Fruit fly (Drosophila melanogaster) whole organism, embryonic: ENCODE results near the gene Cpr23B.

Experiments used
- ATbp ChIP-seq: fragments of 200-800 bp; sonication (Bioruptor generic); optimal IDR thresholded peaks from 2 replicates; lab custom pipeline; 2017; ENCODE audit warnings: missing biosample characterization, mild to moderate bottlenecking, missing genetic modification characterization, missing genetic modification reagents
- B-H2 ChIP-seq: fragments of 200-800 bp; sonication (Bioruptor generic); optimal IDR thresholded peaks from 2 replicates; lab custom pipeline; 2018; ENCODE audit warnings: missing biosample characterization, mild to moderate bottlenecking, missing genetic modification characterization
- BtbVII ChIP-seq: fragments of 200-800 bp; sonication (Bioruptor generic); optimal IDR thresholded peaks from 3 replicates; lab custom pipeline; 2017; ENCODE audit warnings: missing biosample characterization, mild to moderate bottlenecking, missing genetic modification characterization
- CG13296 ChIP-seq: fragments of 200-800 bp; sonication (Bioruptor generic); optimal IDR thresholded peaks from 3 replicates; lab custom pipeline; 2018; ENCODE audit warnings: missing biosample characterization, mild to moderate bottlenecking, missing genetic modification characterization
- CG13424 ChIP-seq: fragments of 200-800 bp; sonication (Bioruptor generic); optimal IDR thresholded peaks from 2 replicates; lab custom pipeline; 2019; ENCODE audit warnings: missing biosample characterization, mild to moderate bottlenecking, missing genetic modification characterization, moderate library complexity
- CG15514 ChIP-seq: fragments of 200-800 bp; sonication (Bioruptor generic); optimal IDR thresholded peaks from 3 replicates; lab custom pipeline; 2017; ENCODE audit warnings: missing biosample characterization, missing genetic modification characterization, mild to moderate bottlenecking, moderate library complexity, missing genetic modification reagents
- CG15696 ChIP-seq: fragments of 200-800 bp; sonication (Bioruptor generic); optimal IDR thresholded peaks from 2 replicates; lab custom pipeline; 2019; ENCODE audit warnings: missing biosample characterization, mild to moderate bottlenecking, missing genetic modification characterization, moderate library complexity
- CG16815 ChIP-seq: fragments of 200-800 bp; sonication (Bioruptor generic); optimal IDR thresholded peaks from 3 replicates; lab custom pipeline; 2017; ENCODE audit warnings: missing biosample characterization, mild to moderate bottlenecking, missing genetic modification characterization
- CG17361 ChIP-seq: fragments of 200-800 bp; sonication (Bioruptor generic); IDR thresholded peaks from 3 replicates; pipeline ENCODE4 v1.3.6; 2022; ENCODE audit warnings: missing biosample characterization, missing genetic modification characterization
- CG2120 ChIP-seq: fragments of 200-800 bp; sonication (Bioruptor generic); optimal IDR thresholded peaks from 3 replicates; lab custom pipeline; 2016; ENCODE audit warnings: missing biosample characterization, missing genetic modification characterization
- CG32772 ChIP-seq: fragments of 200-800 bp; sonication (Bioruptor generic); IDR thresholded peaks from 2 replicates; pipeline ENCODE4 v1.3.6; 2022; ENCODE audit warnings: missing biosample characterization, missing genetic modification characterization
- CG4282 ChIP-seq: fragments of 200-800 bp; sonication (Bioruptor generic); optimal IDR thresholded peaks from 2 replicates; lab custom pipeline; 2016; ENCODE audit warnings: missing biosample characterization, missing genetic modification characterization
- CG4328 ChIP-seq: fragments of 200-800 bp; sonication (Bioruptor generic); optimal IDR thresholded peaks from 3 replicates; lab custom pipeline; 2017; ENCODE audit warnings: missing biosample characterization, missing genetic modification reagents, missing genetic modification characterization
- CG6791 ChIP-seq: fragments of 200-800 bp; sonication (Bioruptor generic); IDR thresholded peaks from 3 replicates; pipeline ENCODE4 v1.3.6; 2022; ENCODE audit warnings: missing biosample characterization, missing genetic modification characterization; ENCODE audit not compliant: partially characterized antibody
- CG7556 ChIP-seq: fragments of 200-800 bp; sonication (Bioruptor generic); optimal IDR thresholded peaks from 2 replicates; lab custom pipeline; 2017; ENCODE audit warnings: missing biosample characterization, mild to moderate bottlenecking, missing genetic modification characterization
- CG7786 ChIP-seq: fragments of 200-800 bp; sonication (Bioruptor generic); optimal IDR thresholded peaks from 2 replicates; lab custom pipeline; 2016; ENCODE audit warnings: missing biosample characterization, missing genetic modification characterization
- CG7963 ChIP-seq: fragments of 200-800 bp; sonication (Bioruptor generic); IDR thresholded peaks from 3 replicates; pipeline ENCODE4 v1.3.6; 2022; ENCODE audit warnings: missing biosample characterization, missing genetic modification characterization; ENCODE audit not compliant: partially characterized antibody
- CG7987 ChIP-seq: fragments of 200-800 bp; sonication (Bioruptor generic); optimal IDR thresholded peaks from 2 replicates; lab custom pipeline; 2018; ENCODE audit warnings: missing biosample characterization, mild to moderate bottlenecking, missing genetic modification characterization, moderate library complexity
- CG8944 ChIP-seq: fragments of 200-800 bp; sonication (Bioruptor generic); optimal IDR thresholded peaks from 3 replicates; lab custom pipeline; 2016; ENCODE audit warnings: missing biosample characterization, missing genetic modification characterization
- Drgx ChIP-seq: fragments of 200-800 bp; sonication (Bioruptor generic); IDR thresholded peaks from 2 replicates; pipeline ENCODE4 v1.3.6; 2022; ENCODE audit warnings: missing biosample characterization, missing genetic modification characterization
- HLHmδ ChIP-seq: fragments of 200-800 bp; sonication (Bioruptor generic); optimal IDR thresholded peaks from 2 replicates; lab custom pipeline; 2018; ENCODE audit warnings: missing biosample characterization, mild to moderate bottlenecking, missing genetic modification characterization, moderate library complexity
- Hmr ChIP-seq: fragments of 200-800 bp; sonication (Bioruptor generic); optimal IDR thresholded peaks from 3 replicates; lab custom pipeline; 2017; ENCODE audit warnings: mild to moderate bottlenecking, missing biosample characterization, missing genetic modification reagents, missing genetic modification characterization
- Hr3 ChIP-seq: fragments of 200-800 bp; sonication (Bioruptor generic); optimal IDR thresholded peaks from 3 replicates; lab custom pipeline; 2016; ENCODE audit warnings: missing biosample characterization, missing genetic modification characterization
- Mad ChIP-seq: fragments of 200-800 bp; sonication (Bioruptor generic); optimal IDR thresholded peaks from 2 replicates; lab custom pipeline; 2016; ENCODE audit warnings: missing biosample characterization, missing genetic modification characterization
- NC2α ChIP-seq: fragments of 200-800 bp; sonication (Bioruptor generic); optimal IDR thresholded peaks from 2 replicates; lab custom pipeline; 2016; ENCODE audit warnings: missing biosample characterization, missing genetic modification characterization
- Optix ChIP-seq: fragments of 200-800 bp; sonication (Bioruptor generic); IDR thresholded peaks from 3 replicates; pipeline ENCODE4 v1.3.6; 2022; ENCODE audit warnings: missing biosample characterization, missing genetic modification characterization
- Ssrp ChIP-seq: fragments of 200-800 bp; sonication (Bioruptor generic); optimal IDR thresholded peaks from 2 replicates; lab custom pipeline; 2018; ENCODE audit warnings: missing biosample characterization, mild to moderate bottlenecking, missing genetic modification characterization, moderate library complexity
- Usf ChIP-seq: fragments of 200-800 bp; sonication (Bioruptor generic); optimal IDR thresholded peaks from 2 replicates; lab custom pipeline; 2017; ENCODE audit warnings: missing genotype, missing biosample characterization, missing genetic modification characterization
- al ChIP-seq: fragments of 200-800 bp; sonication (Bioruptor generic); IDR thresholded peaks from 2 replicates; pipeline ENCODE4 v1.3.6; 2022; ENCODE audit warnings: missing biosample characterization, missing genetic modification characterization
- aop ChIP-seq: fragments of 200-800 bp; sonication (Bioruptor generic); IDR thresholded peaks from 2 replicates; pipeline ENCODE4 v1.3.6; 2022; ENCODE audit warnings: missing biosample characterization, missing genetic modification characterization
- cas ChIP-seq: fragments of 200-800 bp; sonication (Bioruptor generic); IDR thresholded peaks from 2 replicates; pipeline ENCODE4 v1.3.6; 2022; ENCODE audit warnings: missing biosample characterization, missing genetic modification characterization
- corto ChIP-seq: fragments of 200-800 bp; sonication (Bioruptor generic); optimal IDR thresholded peaks from 2 replicates; lab custom pipeline; 2016; ENCODE audit warnings: missing biosample characterization, mild to moderate bottlenecking, missing genetic modification characterization, moderate library complexity
- crp ChIP-seq, 2 experiments: fragments of 200-800 bp; sonication (Bioruptor generic); optimal IDR thresholded peaks; 2 replicates in 1 of 2; 3 replicates in 1 of 2; lab custom pipeline; 2017; ENCODE audit warnings: missing biosample characterization in 2 of 2, missing genetic modification characterization in 2 of 2, mild to moderate bottlenecking in 1 of 2, moderate library complexity in 1 of 2
- dati ChIP-seq: fragments of 200-800 bp; sonication (Bioruptor generic); IDR thresholded peaks from 2 replicates; pipeline ENCODE4 v1.3.6; 2022; ENCODE audit warnings: missing biosample characterization, missing genetic modification characterization
- gce ChIP-seq: fragments of 200-800 bp; sonication (Bioruptor generic); IDR thresholded peaks from 3 replicates; pipeline ENCODE4 v1.3.6; 2022; ENCODE audit warnings: missing biosample characterization, missing genetic modification characterization
- kay ChIP-seq: fragments of 200-800 bp; sonication (Bioruptor generic); optimal IDR thresholded peaks from 2 replicates; lab custom pipeline; 2016; ENCODE audit warnings: missing biosample characterization, missing genetic modification characterization
- lilli ChIP-seq: fragments of 200-800 bp; sonication (Bioruptor generic); optimal IDR thresholded peaks from 3 replicates; lab custom pipeline; 2016; ENCODE audit warnings: missing biosample characterization, missing genetic modification characterization
- pfk ChIP-seq: fragments of 200-800 bp; sonication (Bioruptor generic); optimal IDR thresholded peaks from 2 replicates; lab custom pipeline; 2018; ENCODE audit warnings: missing biosample characterization, mild to moderate bottlenecking, missing genetic modification characterization, moderate library complexity
- pita ChIP-seq: fragments of 200-800 bp; sonication (Bioruptor generic); optimal IDR thresholded peaks from 2 replicates; lab custom pipeline; 2017; ENCODE audit warnings: missing biosample characterization, mild to moderate bottlenecking, missing genetic modification characterization
- salm ChIP-seq: fragments of 200-800 bp; sonication (Bioruptor generic); optimal IDR thresholded peaks from 2 replicates; lab custom pipeline; 2018; ENCODE audit warnings: missing biosample characterization, mild to moderate bottlenecking, missing genetic modification characterization
- sens-2 ChIP-seq: fragments of 200-800 bp; sonication (Bioruptor generic); IDR thresholded peaks from 2 replicates; pipeline ENCODE4 v1.3.6; 2022; ENCODE audit warnings: missing biosample characterization, missing genetic modification characterization
- sima ChIP-seq: fragments of 200-800 bp; sonication (Bioruptor generic); optimal IDR thresholded peaks from 2 replicates; lab custom pipeline; 2016; ENCODE audit warnings: missing biosample characterization, missing genetic modification characterization
- sisA ChIP-seq: fragments of 200-800 bp; sonication (Bioruptor generic); IDR thresholded peaks from 2 replicates; pipeline ENCODE4 v1.3.6; 2022; ENCODE audit warnings: missing biosample characterization, missing genetic modification characterization
- stc ChIP-seq: fragments of 200-800 bp; sonication (Bioruptor generic); IDR thresholded peaks from 2 replicates; pipeline ENCODE4 v1.3.6; 2022; ENCODE audit warnings: missing biosample characterization, missing genetic modification characterization
- tll ChIP-seq, 2 experiments: fragments of 200-800 bp in 1 of 2; fragments of >200 bp in 1 of 2; sonication (Bioruptor generic) in 1 of 2; optimal IDR thresholded peaks; 2 replicates each; lab custom pipeline; 2017 to 2019; ENCODE audit warnings: missing biosample characterization in 2 of 2, missing genetic modification characterization in 2 of 2, mild to moderate bottlenecking in 1 of 2, moderate library complexity in 1 of 2
- unpg ChIP-seq: fragments of 200-800 bp; sonication (Bioruptor generic); optimal IDR thresholded peaks from 3 replicates; lab custom pipeline; 2018; ENCODE audit warnings: missing biosample characterization, mild to moderate bottlenecking, missing genetic modification characterization, moderate library complexity
- yki ChIP-seq: fragments of >200 bp; optimal IDR thresholded peaks from 3 replicates; lab custom pipeline; 2018
- zen2 ChIP-seq: fragments of 200-800 bp; sonication (Bioruptor generic); IDR thresholded peaks from 3 replicates; pipeline ENCODE4 v1.3.6; 2022; ENCODE audit warnings: missing biosample characterization, missing genetic modification characterization; ENCODE audit not compliant: partially characterized antibody

The Cpr23B gene

dm6 chr2L:2855773-2856615 is 17.8 kb downstream of the Cpr23B start, which contains the start of the genes CG3104 and RpS21 (continued):
- peak; percentile 67 for TF ChIP-seq CG7556 (GFP tag; lab: Kevin White, UChicago)
- peak; percentile 89 for TF ChIP-seq sens-2 (GFP tag; lab: Robert Waterston, UW)
- TF ChIP-seq Hmr (GFP tag; lab: Kevin White, UChicago): peak; percentile 96
- peak; percentile 61 for TF ChIP-seq cas (GFP tag; lab: Robert Waterston, UW)
- peak; percentile 64 for TF ChIP-seq NC2α (GFP tag; lab: Kevin White, UChicago)
- peak; percentile 73 for TF ChIP-seq Hr3 (GFP tag; lab: Kevin White, UChicago)
- peak; percentile 75 for TF ChIP-seq dati (GFP tag; lab: Robert Waterston, UW)
- TF ChIP-seq B-H2 (GFP tag; lab: Kevin White, UChicago): peak; percentile 96
- TF ChIP-seq ATbp: peak; percentile 83
- peak; percentile 56 for TF ChIP-seq unpg
- TF ChIP-seq Mad (GFP tag; lab: Kevin White, UChicago): peak; percentile 87
- TF ChIP-seq CG32772 (GFP tag; lab: Robert Waterston, UW): peak; percentile 88
- no peak for TF ChIP-seq salm
- TF ChIP-seq gce: peak; percentile 83; the same call in 2 of the 3 replicates
- peak; percentile 92 for TF ChIP-seq CG4328
- TF ChIP-seq pita (GFP tag; lab: Kevin White, UChicago): no peak
- no peak for TF ChIP-seq CG7963 (GFP tag; lab: Robert Waterston, UW)
- 0 out of 2 replicates have a peak, but pooled peaks have one; percentile 22 for TF ChIP-seq Drgx (GFP tag; lab: Robert Waterston, UW)
- peak; percentile 51 for TF ChIP-seq stc
- no peak for TF ChIP-seq yki (lab: Kevin White, UChicago)
- TF ChIP-seq tll (GFP tag; optimal IDR thresholded peaks at IDR 0.05; lab: Kevin White, UChicago): no peak
- TF ChIP-seq zen2 (GFP tag; lab: Robert Waterston, UW): no peak; the same call in 2 of the 3 replicates
- TF ChIP-seq CG6791 (GFP tag; lab: Robert Waterston, UW): 0 out of 3 replicates have a peak, but pooled peaks have one; percentile 5
- peak; percentile 2 to 80 for TF ChIP-seq crp (GFP tag; optimal IDR thresholded peaks at IDR 0.05; lab: Kevin White, UChicago)
- peak; percentile 66 for TF ChIP-seq Ssrp (tag; lab: Kevin White, UChicago)
- no peak for TF ChIP-seq sima
- TF ChIP-seq kay (GFP tag; lab: Kevin White, UChicago): no peak
- TF ChIP-seq aop (GFP tag; lab: Robert Waterston, UW): no peak
- TF ChIP-seq CG4282 (GFP tag; lab: Kevin White, UChicago): peak; percentile 75
- peak; percentile 69 for TF ChIP-seq CG15696 (tag; lab: Kevin White, UChicago)
- peak; percentile 83 for TF ChIP-seq CG8944
- TF ChIP-seq corto (GFP tag; lab: Kevin White, UChicago): no peak
- peak; percentile 81 for TF ChIP-seq al (GFP tag; lab: Robert Waterston, UW)
- peak; percentile 85 for TF ChIP-seq Usf
- TF ChIP-seq CG7786 (GFP tag; lab: Kevin White, UChicago): peak; percentile 77
- peak; percentile 97 for TF ChIP-seq HLHmδ (GFP tag; lab: Kevin White, UChicago)
- peak; percentile 88 for TF ChIP-seq CG15514
- peak; percentile 79 for TF ChIP-seq CG13424
- TF ChIP-seq Optix (GFP tag; lab: Robert Waterston, UW): peak; percentile 82
- peak; percentile 84 for TF ChIP-seq CG13296
- TF ChIP-seq sisA (GFP tag; lab: Robert Waterston, UW): peak; percentile 90
- peak; percentile 85 for TF ChIP-seq CG17361 (GFP tag; lab: Robert Waterston, UW)
- TF ChIP-seq CG7987 (GFP tag; lab: Kevin White, UChicago): peak; percentile 96
- TF ChIP-seq CG2120 (GFP tag; lab: Kevin White, UChicago): peak; percentile 73
- peak; percentile 86 for TF ChIP-seq lilli (GFP tag; lab: Kevin White, UChicago)
- peak; percentile 72 for TF ChIP-seq CG16815 (GFP tag; lab: Kevin White, UChicago)
- peak; percentile 80 for TF ChIP-seq pfk (GFP tag; lab: Kevin White, UChicago)
- TF ChIP-seq BtbVII (GFP tag; lab: Kevin White, UChicago): peak; percentile 65
